Worm (Caenorhabditis elegans) whole organism, early embryonic: ENCODE measurements around the gene Y102E9.5.

Experiments used
- B0310.2 ChIP-seq: sonication (generic microtip); optimal IDR thresholded peaks from 2 replicates; lab custom pipeline; 2016; ENCODE audit warnings: mild to moderate bottlenecking, missing genetic modification characterization, missing compliant biosample characterization
- ama-1 ChIP-seq: fragments of 150-350 bp; optimal IDR thresholded peaks from 2 replicates; lab custom pipeline; 2014
- ceh-13 ChIP-seq: fragments of 200-800 bp; sonication (Bioruptor generic); optimal IDR thresholded peaks from 2 replicates; lab custom pipeline; 2018; ENCODE audit warnings: mild to moderate bottlenecking, missing genetic modification characterization, missing compliant biosample characterization
- hmbx-1 ChIP-seq: sonication (generic microtip); optimal IDR thresholded peaks from 2 replicates; lab custom pipeline; 2016; ENCODE audit warnings: mild to moderate bottlenecking, missing genetic modification characterization, missing compliant biosample characterization
- sea-1 ChIP-seq: fragments of 200-800 bp; sonication (Bioruptor generic); conservative IDR thresholded peaks from 2 replicates; pipeline ENCODE4 v1.3.6; 2022; ENCODE audit warnings: missing genetic modification characterization, missing compliant biosample characterization
- tbx-11 ChIP-seq: fragments of 200-800 bp; sonication (Bioruptor generic); IDR thresholded peaks from 2 replicates; pipeline ENCODE4 v1.3.6; 2022; ENCODE audit warnings: missing genetic modification characterization, missing compliant biosample characterization

DNA sequence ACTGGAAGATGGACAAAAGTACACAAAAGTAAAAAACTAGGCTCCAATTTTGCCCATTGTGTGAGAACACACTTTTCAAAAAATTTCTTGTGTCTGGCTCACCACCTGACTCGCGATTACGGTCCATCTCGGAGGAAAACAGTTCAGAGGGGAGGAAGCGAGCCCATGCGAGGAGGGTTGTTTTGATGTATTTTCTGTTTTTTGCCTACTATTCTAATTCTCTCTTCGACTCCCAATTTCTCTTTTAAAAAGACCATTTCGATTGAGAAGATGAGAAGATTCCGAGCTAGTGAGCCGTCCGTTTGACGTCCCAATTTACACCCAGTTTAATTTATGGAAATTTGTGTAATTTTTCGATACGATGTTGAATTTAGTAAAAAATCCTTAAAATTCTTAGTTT is 16.6 kb upstream of the Y102E9.5 start:
- no peak for TF ChIP-seq ama-1 (lab: Kevin White, UChicago)
- no peak for TF ChIP-seq B0310.2
- TF ChIP-seq hmbx-1 (tag; lab: Kevin White, UChicago), result no peak
- no peak for TF ChIP-seq tbx-11
- TF ChIP-seq ceh-13 (GFP tag; lab: Kevin White, UChicago), result no peak
- TF ChIP-seq sea-1 (GFP tag; lab: Robert Waterston, UW), result no peak
